Worm (Caenorhabditis elegans): ENCODE results near the gene pis-1.

ce11 chrIV:9770798-9771197 is 25.6 kb downstream of the pis-1 start:
- no peak for TF ChIP-seq pax-1 (tag; optimal IDR thresholded peaks at IDR 0.05)
- no peak for TF ChIP-seq ets-4 (tag; optimal IDR thresholded peaks at IDR 0.05)
- peak; percentile 62 for TF ChIP-seq tbx-2 (tag; optimal IDR thresholded peaks at IDR 0.05)
- TF ChIP-seq sdc-2 (tag; optimal IDR thresholded peaks at IDR 0.05), result no peak
